Worm (Caenorhabditis elegans): ENCODE measurements around the gene ZK666.4.
A peak's percentile ranks its signal among the peaks of the same experiment; 100 is the strongest.
"Not testable (repeated sequence)": the region's sequence is repeated elsewhere in the genome, so short reads cannot be mapped to it uniquely, and the experiment has no call there.

The ZK666.4 gene

DNA sequence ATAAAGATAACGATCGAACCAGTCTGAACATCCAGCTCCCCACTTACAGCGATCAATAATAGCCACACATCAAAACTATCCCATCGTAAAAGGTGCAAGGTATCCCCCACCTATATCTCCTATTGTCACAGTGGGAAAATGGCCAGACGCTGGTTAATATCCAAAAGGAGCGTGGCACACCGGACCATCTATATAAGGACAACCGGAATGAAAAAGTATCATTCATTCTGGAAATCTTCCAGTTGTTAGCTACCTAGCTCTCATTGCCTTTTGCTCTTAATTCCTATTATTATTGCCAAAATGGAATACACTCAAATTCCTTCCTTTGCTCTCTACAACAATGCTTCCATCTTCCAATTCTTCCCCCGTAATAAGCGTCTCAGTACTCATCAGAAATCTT is at the start of gene ZK666.4:
Gene ZK666.4, plus strand, starts transcription at position 301 of the 400 bp plus-strand sequence.
- no peak for TF ChIP-seq fos-1 (tag; optimal IDR thresholded peaks at IDR 0.05)
- TF ChIP-seq unc-39 (tag; optimal IDR thresholded peaks at IDR 0.05) = no peak
- TF ChIP-seq zag-1 (tag; optimal IDR thresholded peaks at IDR 0.05) = no peak
- no peak for TF ChIP-seq lin-11 (tag; optimal IDR thresholded peaks at IDR 0.05)
- TF ChIP-seq nhr-129 (tag; optimal IDR thresholded peaks at IDR 0.05) = no peak
- TF ChIP-seq nhr-237 (tag; optimal IDR thresholded peaks at IDR 0.05) = no peak
- no peak for TF ChIP-seq aly-2 (tag; optimal IDR thresholded peaks at IDR 0.05)
- no peak for TF ChIP-seq ZK546.5 (tag; optimal IDR thresholded peaks at IDR 0.05)
- no peak for TF ChIP-seq F13H6.1 (tag; optimal IDR thresholded peaks at IDR 0.05)
- TF ChIP-seq nhr-21 (tag; optimal IDR thresholded peaks at IDR 0.05) = no peak
- TF ChIP-seq nhr-25 (tag; optimal IDR thresholded peaks at IDR 0.05) = no peak
- TF ChIP-seq ceh-16 (tag; optimal IDR thresholded peaks at IDR 0.05) = no peak
- TF ChIP-seq unc-55 (GFP tag; optimal IDR thresholded peaks at IDR 0.05) = no peak
- TF ChIP-seq sma-9 (GFP tag; optimal IDR thresholded peaks at IDR 0.05) = no peak
- TF ChIP-seq sma-9 (tag; optimal IDR thresholded peaks at IDR 0.05) = no peak
- no peak for TF ChIP-seq lin-13 (GFP tag; optimal IDR thresholded peaks at IDR 0.05)
- no peak for TF ChIP-seq sem-4 (tag; optimal IDR thresholded peaks at IDR 0.05)
- TF ChIP-seq nhr-10 (tag; optimal IDR thresholded peaks at IDR 0.05) = no peak
- TF ChIP-seq snpc-4 (tag; optimal IDR thresholded peaks at IDR 0.05) = no peak

DNA sequence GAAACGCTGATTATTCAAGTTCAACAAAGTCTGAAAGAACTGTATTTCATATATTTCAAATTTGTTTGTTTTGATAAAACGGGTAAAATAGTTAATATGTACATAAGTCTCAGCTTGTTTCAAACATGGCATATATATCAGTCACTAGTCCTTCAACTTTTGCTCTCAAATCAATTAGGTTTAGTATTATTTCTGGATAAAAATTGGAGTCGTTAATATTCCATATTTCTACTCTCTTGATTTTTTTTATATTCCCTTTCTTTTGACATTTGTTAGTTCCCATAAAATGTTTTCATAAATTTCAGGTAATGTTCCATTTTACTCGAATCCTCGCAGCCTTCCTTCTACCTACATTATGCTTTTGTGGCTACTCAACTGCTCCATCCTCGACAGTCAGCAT is 41.2 kb upstream of the ZK666.4 start, which contains the start of gene cut-4:
Gene cut-4, plus strand, starts transcription at position 301 of the 400 bp plus-strand sequence.
- no peak for TF ChIP-seq elt-1 (tag; optimal IDR thresholded peaks at IDR 0.05)
- TF ChIP-seq nhr-25 (tag; optimal IDR thresholded peaks at IDR 0.05) = no peak
- TF ChIP-seq nhr-6 (tag; optimal IDR thresholded peaks at IDR 0.05) = no peak
- TF ChIP-seq skn-1 (tag; optimal IDR thresholded peaks at IDR 0.05) = no peak
- TF ChIP-seq nhr-129 (tag; optimal IDR thresholded peaks at IDR 0.05) = no peak
- no peak for TF ChIP-seq ztf-4 (tag; optimal IDR thresholded peaks at IDR 0.05)
- no peak for TF ChIP-seq nhr-77 (tag; optimal IDR thresholded peaks at IDR 0.05)
- no peak for TF ChIP-seq R02D3.7 (tag; optimal IDR thresholded peaks at IDR 0.05)
- no peak for TF ChIP-seq ztf-11 (tag; optimal IDR thresholded peaks at IDR 0.05)

- TF ChIP-seq ztf-11 (tag; optimal IDR thresholded peaks at IDR 0.05) = no peak
- TF ChIP-seq mab-5 (tag; optimal IDR thresholded peaks at IDR 0.05) = no peak
- TF ChIP-seq blmp-1 (tag; optimal IDR thresholded peaks at IDR 0.05; ENCODE audit: insufficient read depth) = no peak
- no peak for TF ChIP-seq elt-3 (tag; optimal IDR thresholded peaks at IDR 0.05)
- no peak for TF ChIP-seq nhr-21 (tag; optimal IDR thresholded peaks at IDR 0.05)
- TF ChIP-seq fos-1 (tag; optimal IDR thresholded peaks at IDR 0.05) = no peak
- TF ChIP-seq lin-39 (tag; optimal IDR thresholded peaks at IDR 0.05) = no peak
- TF ChIP-seq nhr-12 (tag; optimal IDR thresholded peaks at IDR 0.05) = no peak
- no peak for TF ChIP-seq elt-1 (tag; optimal IDR thresholded peaks at IDR 0.05)
- TF ChIP-seq lin-11 (tag; optimal IDR thresholded peaks at IDR 0.05) = no peak
- TF ChIP-seq nhr-23 (tag; optimal IDR thresholded peaks at IDR 0.05) = no peak
These were observed 39.2 kb upstream of the ZK666.4 start for ce11 chrII:10437840-10438239.

- no peak for TF ChIP-seq sem-4 (tag; optimal IDR thresholded peaks at IDR 0.05)
- TF ChIP-seq unc-55 (GFP tag; optimal IDR thresholded peaks at IDR 0.05) = no peak
- TF ChIP-seq aly-2 (tag; optimal IDR thresholded peaks at IDR 0.05) = no peak
- TF ChIP-seq ztf-4 (tag; optimal IDR thresholded peaks at IDR 0.05) = no peak
- no peak for TF ChIP-seq alr-1 (tag; optimal IDR thresholded peaks at IDR 0.05)
- no peak for TF ChIP-seq nhr-21 (tag; optimal IDR thresholded peaks at IDR 0.05)
- TF ChIP-seq peb-1 (tag; optimal IDR thresholded peaks at IDR 0.05) = no peak
- TF ChIP-seq ztf-11 (tag; optimal IDR thresholded peaks at IDR 0.05) = no peak
- TF ChIP-seq nhr-237 (tag; optimal IDR thresholded peaks at IDR 0.05) = no peak
These were observed 37.1 kb upstream of the ZK666.4 start, which contains the start of gene E04D5.4 for ce11 chrII:10439976-10440375. Gene E04D5.4, plus strand, starts transcription at chrII:10440276.

DNA sequence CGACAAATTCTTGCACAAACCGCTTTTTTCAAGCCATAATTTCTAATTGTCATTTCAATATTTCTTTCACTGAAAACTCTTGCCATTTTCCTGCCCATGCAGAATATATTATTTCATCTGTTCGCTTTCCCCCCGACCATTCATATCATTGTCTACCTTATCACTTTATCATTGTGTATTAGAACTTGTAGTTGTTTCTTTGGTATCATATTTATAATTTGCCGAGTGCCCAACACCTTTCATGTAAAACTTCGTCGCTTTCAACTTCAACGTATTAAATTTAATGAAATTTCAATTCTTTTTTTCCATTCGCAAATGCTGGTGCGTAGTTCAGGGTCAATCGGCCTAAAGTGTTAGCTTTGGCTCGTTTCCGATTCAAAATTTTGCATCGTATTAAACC is 34.2 kb upstream of the ZK666.4 start, which contains the start of gene ZK673.1:
Gene ZK673.1, plus strand, starts transcription at position 301 of the 400 bp plus-strand sequence.
- TF ChIP-seq unc-39 (tag; optimal IDR thresholded peaks at IDR 0.05); aly-2 (tag; optimal IDR thresholded peaks at IDR 0.05); unc-55 (GFP tag; optimal IDR thresholded peaks at IDR 0.05): not testable (repeated sequence)

- peak; percentile 50 for TF ChIP-seq sma-9 (GFP tag; optimal IDR thresholded peaks at IDR 0.05)
- TF ChIP-seq sma-9 (tag; optimal IDR thresholded peaks at IDR 0.05) = no peak
- no peak for TF ChIP-seq skn-1 (tag; optimal IDR thresholded peaks at IDR 0.05)
- TF ChIP-seq nhr-129 (tag; optimal IDR thresholded peaks at IDR 0.05) = no peak
- TF ChIP-seq fos-1 (tag; optimal IDR thresholded peaks at IDR 0.05) = peak; percentile 43
These were observed 33.2 kb upstream of the ZK666.4 start for ce11 chrII:10443898-10444297.
